Worm (Caenorhabditis elegans) whole organism, L3 larva: ENCODE data around the gene srw-108.

Experiments used
- ZK546.5 ChIP-seq: sonication (generic microtip); optimal IDR thresholded peaks from 2 replicates; lab custom pipeline; 2017; ENCODE audit warnings: missing biosample characterization, missing genetic modification characterization
- aly-2 ChIP-seq: fragments of 150-350 bp; optimal IDR thresholded peaks from 2 replicates; lab custom pipeline; 2014; ENCODE audit warnings: missing biosample characterization, missing genetic modification characterization
- ceh-82 ChIP-seq: fragments of 150-350 bp; optimal IDR thresholded peaks from 2 replicates; lab custom pipeline; 2014; ENCODE audit warnings: missing biosample characterization, missing genetic modification characterization
- daf-12 ChIP-seq: fragments of 150-350 bp; optimal IDR thresholded peaks from 2 replicates; lab custom pipeline; 2014; ENCODE audit warnings: missing biosample characterization, missing genetic modification reagents, missing genetic modification characterization
- elt-1 ChIP-seq: fragments of 150-350 bp; optimal IDR thresholded peaks from 2 replicates; lab custom pipeline; 2014; ENCODE audit warnings: missing biosample characterization, missing genetic modification characterization
- elt-3 ChIP-seq, 3 experiments: fragments of 150-350 bp in 1 of 3; sonication (generic microtip) in 2 of 3; optimal IDR thresholded peaks; 2 replicates in 2 of 3; 4 replicates in 1 of 3; lab custom pipeline; 2014 to 2017; ENCODE audit warnings: missing biosample characterization in 3 of 3, missing genetic modification characterization in 3 of 3
- fos-1 ChIP-seq: fragments of 150-350 bp; optimal IDR thresholded peaks from 2 replicates; lab custom pipeline; 2014; ENCODE audit warnings: missing biosample characterization, missing genetic modification characterization
- nhr-12 ChIP-seq: fragments of 150-350 bp; optimal IDR thresholded peaks from 2 replicates; lab custom pipeline; 2014; ENCODE audit warnings: missing biosample characterization, missing genetic modification characterization
- nhr-23 ChIP-seq: fragments of 150-350 bp; optimal IDR thresholded peaks from 2 replicates; lab custom pipeline; 2014; ENCODE audit warnings: missing biosample characterization, missing genetic modification reagents, missing genetic modification characterization
- nhr-25 ChIP-seq: sonication (generic microtip); optimal IDR thresholded peaks from 2 replicates; lab custom pipeline; 2017; ENCODE audit warnings: missing biosample characterization, missing genetic modification characterization
- snpc-4 ChIP-seq: fragments of 150-350 bp; optimal IDR thresholded peaks from 2 replicates; lab custom pipeline; 2014; ENCODE audit warnings: missing biosample characterization, missing genetic modification characterization
- unc-39 ChIP-seq: sonication (generic microtip); optimal IDR thresholded peaks from 4 replicates; lab custom pipeline; 2017; ENCODE audit warnings: missing biosample characterization, missing genetic modification characterization
- ztf-11 ChIP-seq: fragments of 150-350 bp; optimal IDR thresholded peaks from 2 replicates; lab custom pipeline; 2014; ENCODE audit warnings: missing biosample characterization, missing genetic modification characterization

DNA sequence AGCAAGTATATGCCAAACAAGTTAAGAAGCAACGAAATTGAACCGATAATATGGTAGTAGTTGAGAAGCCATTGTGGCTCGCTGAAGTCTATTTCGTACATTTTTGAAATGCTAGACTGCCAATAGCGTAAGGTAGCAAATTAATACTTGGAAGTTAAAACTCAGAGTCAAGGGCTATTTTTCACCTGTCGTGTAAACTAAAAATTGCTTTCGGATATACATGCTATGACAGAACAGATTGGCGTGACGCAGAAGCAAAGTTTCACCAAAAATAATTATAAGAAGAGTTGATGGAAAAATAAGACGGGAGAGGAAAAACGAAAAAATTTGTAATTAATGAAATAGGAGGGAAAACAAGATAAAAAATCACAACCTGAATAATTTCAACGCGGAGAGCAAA, 38.3 kb downstream of the srw-108 start, which contains the start of gene sri-73:
- no peak for TF ChIP-seq daf-12
- TF ChIP-seq ceh-82 (tag; lab: Kevin White, UChicago): no peak
- TF ChIP-seq nhr-12 (tag; lab: Kevin White, UChicago): no peak
- TF ChIP-seq elt-3 (tag; optimal IDR thresholded peaks at IDR 0.05; lab: Kevin White, UChicago): no peak
- TF ChIP-seq nhr-23 (tag; lab: Kevin White, UChicago): no peak
- no peak for TF ChIP-seq elt-1 (tag; lab: Kevin White, UChicago)
- TF ChIP-seq snpc-4 (tag; lab: Kevin White, UChicago): no peak
- no peak for TF ChIP-seq aly-2 (tag; lab: Kevin White, UChicago)
- no peak for TF ChIP-seq ZK546.5
- no peak for TF ChIP-seq unc-39 (tag; lab: Kevin White, UChicago)
- TF ChIP-seq nhr-25 (tag; lab: Kevin White, UChicago): no peak
- no peak for TF ChIP-seq ztf-11 (tag; lab: Kevin White, UChicago)
- TF ChIP-seq fos-1: no peak
